Worm (Caenorhabditis elegans) whole organism, young adult: ENCODE data around the gene Y54G2A.40.

Source experiments
- F57C9.4 ChIP-seq: sonication (generic microtip); optimal IDR thresholded peaks from 2 replicates; lab custom pipeline; 2017; ENCODE audit warnings: mild to moderate bottlenecking, missing genetic modification characterization, missing compliant biosample characterization
- T26A5.8 ChIP-seq: sonication (generic microtip); optimal IDR thresholded peaks from 2 replicates; lab custom pipeline; 2016; ENCODE audit warnings: missing genetic modification characterization, missing compliant biosample characterization
- ZK185.1 ChIP-seq: sonication (generic microtip); optimal IDR thresholded peaks from 2 replicates; lab custom pipeline; 2016; ENCODE audit warnings: mild to moderate bottlenecking, missing genetic modification characterization, missing compliant biosample characterization; ENCODE audit not compliant: poor library complexity, severe bottlenecking
- attf-3 ChIP-seq: fragments of 200-800 bp; sonication (Bioruptor generic); conservative IDR thresholded peaks from 2 replicates; pipeline ENCODE4 v1.3.6; 2022; ENCODE audit warnings: missing genetic modification reagents, missing genetic modification characterization, missing compliant biosample characterization
- cebp-1 ChIP-seq, 2 experiments: fragments of 200-800 bp in 1 of 2; sonication (Bioruptor generic) in 1 of 2; sonication (generic microtip) in 1 of 2; IDR thresholded peaks in 1 of 2; optimal IDR thresholded peaks in 1 of 2; 2 replicates each; pipeline versions ENCODE4 v1.3.6 to Lab custom; 2017 to 2022; ENCODE audit warnings: missing compliant biosample characterization in 2 of 2, missing genetic modification characterization in 2 of 2, mild to moderate bottlenecking in 1 of 2, missing genetic modification reagents in 1 of 2, moderate library complexity in 1 of 2
- dpff-1 ChIP-seq: sonication (generic microtip); optimal IDR thresholded peaks from 2 replicates; lab custom pipeline; 2017; ENCODE audit warnings: mild to moderate bottlenecking, missing genetic modification characterization, missing compliant biosample characterization
- hlh-12 ChIP-seq: sonication (generic microtip); optimal IDR thresholded peaks from 2 replicates; lab custom pipeline; 2016; ENCODE audit warnings: missing genetic modification characterization, missing compliant biosample characterization
- hlh-26 ChIP-seq: fragments of 200-800 bp; sonication (Bioruptor generic); conservative IDR thresholded peaks from 2 replicates; pipeline ENCODE4 v1.3.6; 2022; ENCODE audit warnings: missing genetic modification reagents, missing genetic modification characterization, missing compliant biosample characterization
- pbrm-1 ChIP-seq: fragments of 200-800 bp; sonication (Bioruptor generic); IDR thresholded peaks from 2 replicates; pipeline ENCODE4 v1.3.6; 2022; ENCODE audit warnings: missing genetic modification reagents, missing genetic modification characterization, missing compliant biosample characterization
- rcor-1 ChIP-seq: fragments of 200-800 bp; sonication (Bioruptor generic); IDR thresholded peaks from 2 replicates; pipeline ENCODE4 v1.3.6; 2022; ENCODE audit warnings: missing genetic modification reagents, missing genetic modification characterization, missing compliant biosample characterization
- ztf-26 ChIP-seq: sonication (generic microtip); optimal IDR thresholded peaks from 2 replicates; lab custom pipeline; 2017; ENCODE audit warnings: missing genetic modification characterization, missing compliant biosample characterization

ce11 chrIV:2846264-2846663 lies at the start of gene Y54G2A.40:
- TF ChIP-seq hlh-26 (GFP tag; lab: Robert Waterston, UW), result no peak
- TF ChIP-seq hlh-12 (tag; lab: Kevin White, UChicago), result no peak
- no peak for TF ChIP-seq attf-3 (GFP tag; lab: Robert Waterston, UW)
- no peak for TF ChIP-seq F57C9.4 (tag; lab: Kevin White, UChicago)
- no peak for TF ChIP-seq T26A5.8
- no peak for TF ChIP-seq pbrm-1 (GFP tag; lab: Robert Waterston, UW)
- no peak for TF ChIP-seq ztf-26 (tag; lab: Kevin White, UChicago)
- TF ChIP-seq ZK185.1 (tag; lab: Kevin White, UChicago), result no peak
- no peak for TF ChIP-seq cebp-1 (GFP tag; IDR thresholded peaks at IDR 0.05; lab: Robert Waterston, UW)
- TF ChIP-seq cebp-1 (tag; optimal IDR thresholded peaks at IDR 0.05; lab: Kevin White, UChicago), result no peak
- no peak for TF ChIP-seq dpff-1 (tag; lab: Kevin White, UChicago)
- TF ChIP-seq rcor-1 (GFP tag; lab: Robert Waterston, UW), result no peak
